Fruit fly (Drosophila melanogaster) whole organism, embryonic: ENCODE measurements around the gene yellow-e.

ENCODE experiments used
- BtbVII ChIP-seq: fragments of 200-800 bp; sonication (Bioruptor generic); optimal IDR thresholded peaks from 3 replicates; lab custom pipeline; 2017; ENCODE audit warnings: missing biosample characterization, mild to moderate bottlenecking, missing genetic modification characterization
- CG10274 ChIP-seq: fragments of 200-800 bp; sonication (Bioruptor generic); optimal IDR thresholded peaks from 3 replicates; lab custom pipeline; 2017; ENCODE audit warnings: missing biosample characterization, mild to moderate bottlenecking, missing genetic modification characterization
- CG10321 ChIP-seq: fragments of 200-800 bp; sonication (Bioruptor generic); IDR thresholded peaks from 2 replicates; pipeline ENCODE4 v1.3.6; 2022; ENCODE audit warnings: missing biosample characterization, missing genetic modification characterization
- CG10431 ChIP-seq: fragments of 200-800 bp; sonication (Bioruptor generic); optimal IDR thresholded peaks from 3 replicates; lab custom pipeline; 2018; ENCODE audit warnings: missing biosample characterization, mild to moderate bottlenecking, missing genetic modification characterization
- CG10462 ChIP-seq: fragments of 200-800 bp; sonication (Bioruptor generic); optimal IDR thresholded peaks from 2 replicates; lab custom pipeline; 2016; ENCODE audit warnings: missing biosample characterization, missing genetic modification characterization
- CG12071 ChIP-seq: fragments of 200-800 bp; sonication (Bioruptor generic); optimal IDR thresholded peaks from 3 replicates; lab custom pipeline; 2018; ENCODE audit warnings: missing biosample characterization, mild to moderate bottlenecking, missing genetic modification characterization
- CG13775 ChIP-seq: fragments of 200-800 bp; sonication (Bioruptor generic); optimal IDR thresholded peaks from 3 replicates; lab custom pipeline; 2017; ENCODE audit warnings: missing biosample characterization, mild to moderate bottlenecking, missing genetic modification characterization
- CG14014 ChIP-seq: fragments of 200-800 bp; sonication (Bioruptor generic); IDR thresholded peaks from 2 replicates; pipeline ENCODE4 v1.3.6; 2022; ENCODE audit warnings: missing biosample characterization, missing genetic modification characterization
- CG16779 ChIP-seq: fragments of 200-800 bp; sonication (Bioruptor generic); IDR thresholded peaks from 2 replicates; pipeline ENCODE4 v1.3.6; 2022; ENCODE audit warnings: missing biosample characterization, missing genetic modification characterization
- CG16863 ChIP-seq: fragments of 200-800 bp; sonication (Bioruptor generic); optimal IDR thresholded peaks from 3 replicates; lab custom pipeline; 2016; ENCODE audit warnings: missing biosample characterization, missing genetic modification characterization
- CG3065 ChIP-seq: fragments of 200-800 bp; sonication (Bioruptor generic); optimal IDR thresholded peaks from 2 replicates; lab custom pipeline; 2016; ENCODE audit warnings: missing biosample characterization, missing genetic modification characterization
- CG32532 ChIP-seq: fragments of 200-800 bp; sonication (Bioruptor generic); IDR thresholded peaks from 2 replicates; pipeline ENCODE4 v1.3.6; 2022; ENCODE audit warnings: missing biosample characterization, missing genetic modification characterization
- CG3847 ChIP-seq: fragments of 200-800 bp; sonication (Bioruptor generic); IDR thresholded peaks from 2 replicates; pipeline ENCODE4 v1.3.6; 2022; ENCODE audit warnings: missing biosample characterization, missing genetic modification characterization
- CG4424 ChIP-seq: fragments of 200-800 bp; sonication (Bioruptor generic); optimal IDR thresholded peaks from 3 replicates; lab custom pipeline; 2016; ENCODE audit warnings: missing biosample characterization, missing genetic modification characterization
- CG6813 ChIP-seq: fragments of 200-800 bp; sonication (Bioruptor generic); optimal IDR thresholded peaks from 2 replicates; lab custom pipeline; 2017; ENCODE audit warnings: missing biosample characterization, missing genetic modification characterization, mild to moderate bottlenecking, moderate library complexity, missing genetic modification reagents
- CG8290 ChIP-seq, 3 experiments: fragments of 200-800 bp; sonication (Bioruptor generic); optimal IDR thresholded peaks; 2 replicates each; lab custom pipeline; 2016 to 2019; ENCODE audit warnings: missing biosample characterization in 3 of 3, missing genetic modification characterization in 3 of 3, mild to moderate bottlenecking in 2 of 3, moderate library complexity in 1 of 3
- Camta ChIP-seq: fragments of 200-800 bp; sonication (Bioruptor generic); optimal IDR thresholded peaks from 2 replicates; lab custom pipeline; 2016; ENCODE audit warnings: missing biosample characterization, missing genetic modification characterization
- CrebB ChIP-seq: fragments of 200-800 bp; sonication (Bioruptor generic); optimal IDR thresholded peaks from 3 replicates; lab custom pipeline; 2018; ENCODE audit warnings: missing biosample characterization, mild to moderate bottlenecking, missing genetic modification characterization
- Dek ChIP-seq: fragments of 200-800 bp; sonication (Bioruptor generic); optimal IDR thresholded peaks from 3 replicates; lab custom pipeline; 2019; ENCODE audit warnings: missing biosample characterization, mild to moderate bottlenecking, missing genetic modification characterization, moderate library complexity
- E2f1 ChIP-seq: fragments of 200-800 bp; sonication (Bioruptor generic); IDR thresholded peaks from 2 replicates; pipeline ENCODE4 v1.3.6; 2022; ENCODE audit warnings: missing biosample characterization, missing genetic modification characterization
- Fer1 ChIP-seq: fragments of 200-800 bp; sonication (Bioruptor generic); optimal IDR thresholded peaks from 2 replicates; lab custom pipeline; 2017; ENCODE audit warnings: missing biosample characterization, mild to moderate bottlenecking, missing genetic modification characterization
- Fer2 ChIP-seq: fragments of 200-800 bp; sonication (Bioruptor generic); optimal IDR thresholded peaks from 2 replicates; lab custom pipeline; 2018; ENCODE audit warnings: missing biosample characterization, mild to moderate bottlenecking, missing genetic modification characterization, moderate library complexity
- HLH4C ChIP-seq: fragments of 200-800 bp; sonication (Bioruptor generic); IDR thresholded peaks from 3 replicates; pipeline ENCODE4 v1.3.6; 2022; ENCODE audit warnings: missing biosample characterization, missing genetic modification characterization; ENCODE audit not compliant: partially characterized antibody
- Hey ChIP-seq: fragments of 200-800 bp; sonication (Bioruptor generic); optimal IDR thresholded peaks from 3 replicates; lab custom pipeline; 2018; ENCODE audit warnings: missing biosample characterization, mild to moderate bottlenecking, missing genetic modification characterization
- Hmr ChIP-seq: fragments of 200-800 bp; sonication (Bioruptor generic); optimal IDR thresholded peaks from 3 replicates; lab custom pipeline; 2017; ENCODE audit warnings: mild to moderate bottlenecking, missing biosample characterization, missing genetic modification reagents, missing genetic modification characterization
- Hr51 ChIP-seq, 2 experiments: fragments of 200-800 bp; sonication (Bioruptor generic); optimal IDR thresholded peaks; 2 replicates in 1 of 2; 3 replicates in 1 of 2; lab custom pipeline; 2016 to 2018; ENCODE audit warnings: missing biosample characterization in 2 of 2, missing genetic modification characterization in 2 of 2, mild to moderate bottlenecking in 1 of 2, moderate library complexity in 1 of 2
- Hr78 ChIP-seq, 2 experiments: fragments of 200-800 bp in 1 of 2; fragments of >200 bp in 1 of 2; sonication (Bioruptor generic) in 1 of 2; optimal IDR thresholded peaks; 2 replicates each; lab custom pipeline; 2017 to 2019; ENCODE audit warnings: missing biosample characterization in 2 of 2, missing genetic modification characterization in 2 of 2, mild to moderate bottlenecking in 1 of 2, moderate library complexity in 1 of 2
- NC2α ChIP-seq: fragments of 200-800 bp; sonication (Bioruptor generic); optimal IDR thresholded peaks from 2 replicates; lab custom pipeline; 2016; ENCODE audit warnings: missing biosample characterization, missing genetic modification characterization
- NFAT ChIP-seq: fragments of 200-800 bp; sonication (Bioruptor generic); IDR thresholded peaks from 2 replicates; pipeline ENCODE4 v1.3.6; 2022; ENCODE audit warnings: missing biosample characterization, missing genetic modification characterization
- Poxn ChIP-seq: fragments of 200-800 bp; sonication (Bioruptor generic); IDR thresholded peaks from 2 replicates; pipeline ENCODE4 v1.3.6; 2022; ENCODE audit warnings: missing biosample characterization, missing genetic modification characterization
- Stat92E ChIP-seq, 3 experiments: fragments of >200 bp in 2 of 3; fragments of 200-800 bp in 1 of 3; sonication (Bioruptor generic) in 1 of 3; optimal IDR thresholded peaks; 2 replicates each; lab custom pipeline; 2017 to 2019; ENCODE audit warnings: missing biosample characterization in 3 of 3, missing genetic modification characterization in 3 of 3, mild to moderate bottlenecking in 1 of 3, moderate library complexity in 1 of 3
- Trl ChIP-seq, 3 experiments: fragments of >200 bp in 2 of 3; fragments of 200-800 bp in 1 of 3; sonication (Bioruptor generic) in 1 of 3; optimal IDR thresholded peaks; 2 replicates in 1 of 3; 3 replicates in 2 of 3; lab custom pipeline; 2016 to 2017; ENCODE audit warnings: missing biosample characterization in 1 of 3, missing genetic modification characterization in 1 of 3
- cas ChIP-seq: fragments of 200-800 bp; sonication (Bioruptor generic); IDR thresholded peaks from 2 replicates; pipeline ENCODE4 v1.3.6; 2022; ENCODE audit warnings: missing biosample characterization, missing genetic modification characterization
- cg ChIP-seq: fragments of 200-800 bp; sonication (Bioruptor generic); optimal IDR thresholded peaks from 3 replicates; lab custom pipeline; 2019; ENCODE audit warnings: missing biosample characterization, mild to moderate bottlenecking, missing genetic modification characterization, moderate library complexity
- crol ChIP-seq: fragments of 200-800 bp; sonication (Bioruptor generic); IDR thresholded peaks from 2 replicates; pipeline ENCODE4 v1.3.6; 2022; ENCODE audit warnings: missing biosample characterization, missing genetic modification characterization
- da ChIP-seq: fragments of 200-800 bp; sonication (Bioruptor generic); optimal IDR thresholded peaks from 2 replicates; lab custom pipeline; 2016; ENCODE audit warnings: missing biosample characterization, missing genetic modification characterization
- fd64A ChIP-seq: fragments of 200-800 bp; sonication (Bioruptor generic); optimal IDR thresholded peaks from 3 replicates; lab custom pipeline; 2018; ENCODE audit warnings: missing biosample characterization, mild to moderate bottlenecking, missing genetic modification characterization
- fru ChIP-seq: fragments of >200 bp; optimal IDR thresholded peaks from 2 replicates; lab custom pipeline; 2017
- grau ChIP-seq: fragments of 200-800 bp; optimal IDR thresholded peaks from 3 replicates; lab custom pipeline; 2019; ENCODE audit warnings: missing biosample characterization, mild to moderate bottlenecking, missing genetic modification characterization, moderate library complexity
- hb ChIP-seq: fragments of 200-800 bp; sonication (Bioruptor generic); IDR thresholded peaks from 3 replicates; pipeline ENCODE4 v1.3.6; 2022; ENCODE audit warnings: missing biosample characterization, missing genetic modification characterization; ENCODE audit not compliant: partially characterized antibody
- mam ChIP-seq: fragments of 200-800 bp; sonication (Bioruptor generic); optimal IDR thresholded peaks from 3 replicates; lab custom pipeline; 2016; ENCODE audit warnings: missing biosample characterization, missing genetic modification characterization
- pita ChIP-seq: fragments of 200-800 bp; sonication (Bioruptor generic); optimal IDR thresholded peaks from 2 replicates; lab custom pipeline; 2017; ENCODE audit warnings: missing biosample characterization, mild to moderate bottlenecking, missing genetic modification characterization
- schlank ChIP-seq: fragments of 200-800 bp; sonication (Bioruptor generic); optimal IDR thresholded peaks from 2 replicates; lab custom pipeline; 2018; ENCODE audit warnings: missing biosample characterization, mild to moderate bottlenecking, missing genetic modification characterization
- sens ChIP-seq: fragments of 200-800 bp; sonication (Bioruptor generic); peaks from one replicate; lab custom pipeline; 2016; ENCODE audit warnings: missing biosample characterization, missing genetic modification characterization
- sens-2 ChIP-seq: fragments of 200-800 bp; sonication (Bioruptor generic); IDR thresholded peaks from 2 replicates; pipeline ENCODE4 v1.3.6; 2022; ENCODE audit warnings: missing biosample characterization, missing genetic modification characterization
- so ChIP-seq: fragments of 200-800 bp; sonication (Bioruptor generic); IDR thresholded peaks from 3 replicates; pipeline ENCODE4 v1.3.6; 2022; ENCODE audit warnings: missing biosample characterization, missing genetic modification characterization
- unpg ChIP-seq: fragments of 200-800 bp; sonication (Bioruptor generic); optimal IDR thresholded peaks from 3 replicates; lab custom pipeline; 2018; ENCODE audit warnings: missing biosample characterization, mild to moderate bottlenecking, missing genetic modification characterization, moderate library complexity
- vnd ChIP-seq: fragments of 200-800 bp; sonication (Bioruptor generic); IDR thresholded peaks from 3 replicates; pipeline ENCODE4 v1.3.6; 2022; ENCODE audit warnings: missing biosample characterization, missing genetic modification characterization; ENCODE audit not compliant: partially characterized antibody
- vvl ChIP-seq: fragments of 200-800 bp; sonication (Bioruptor generic); IDR thresholded peaks from 2 replicates; pipeline ENCODE4 v1.3.6; 2022; ENCODE audit warnings: missing biosample characterization, missing genetic modification characterization
- z ChIP-seq: fragments of 200-800 bp; sonication (Bioruptor generic); IDR thresholded peaks from 3 replicates; pipeline ENCODE4 v1.3.6; 2022; ENCODE audit warnings: missing biosample characterization, missing genetic modification characterization

Gene yellow-e

DNA sequence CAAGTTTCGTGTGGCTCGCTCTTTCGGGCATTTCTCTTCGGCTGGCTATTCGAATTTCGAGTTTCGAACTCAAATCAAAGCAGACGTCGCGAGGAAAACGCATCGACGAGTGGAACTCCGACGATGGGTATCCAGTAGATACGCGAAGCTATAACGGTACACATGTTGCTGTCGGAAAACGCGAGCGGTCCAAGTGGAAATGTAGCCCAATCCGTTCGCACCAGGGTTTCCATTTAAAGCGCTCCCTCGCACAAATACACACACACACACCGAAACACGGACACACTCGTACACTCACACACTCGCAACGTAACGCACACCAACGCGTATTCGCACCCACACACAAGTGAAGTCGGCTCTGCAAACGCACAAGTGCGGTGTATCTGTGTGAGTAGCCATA is 35.3 kb upstream of the yellow-e start, which contains the start of gene side-IV (continued):
- TF ChIP-seq Trl (optimal IDR thresholded peaks at IDR 0.05; lab: Kevin White, UChicago) = peak; percentile 49 to 50
- no peak for TF ChIP-seq Trl (GFP tag; optimal IDR thresholded peaks at IDR 0.05; lab: Kevin White, UChicago)
- TF ChIP-seq Stat92E (GFP tag; optimal IDR thresholded peaks at IDR 0.05; lab: Kevin White, UChicago) = no peak
- 0 out of 2 replicates have a peak, but pooled peaks have one; percentile 33 for TF ChIP-seq CG32532
- TF ChIP-seq CG12071 = peak; percentile 17
- TF ChIP-seq CG14014 (GFP tag; lab: Robert Waterston, UW) = no peak
- peak; percentile 56; the same call in 2 of the 3 replicates for TF ChIP-seq z (GFP tag; lab: Robert Waterston, UW)
- no peak for TF ChIP-seq Dek (tag; lab: Kevin White, UChicago)
- TF ChIP-seq NC2α = no peak
- TF ChIP-seq fru (lab: Kevin White, UChicago) = no peak
- peak; percentile 27; the same call in 1 of the 2 replicates for TF ChIP-seq NFAT (GFP tag; lab: Robert Waterston, UW)
- no peak for TF ChIP-seq CG13775 (GFP tag; lab: Kevin White, UChicago)
- TF ChIP-seq Fer2 = no peak
- 0 out of 2 replicates have a peak, but pooled peaks have one; percentile 12 for TF ChIP-seq sens-2
- TF ChIP-seq hb (GFP tag; lab: Robert Waterston, UW) = no peak
- no peak for TF ChIP-seq CG10321
- TF ChIP-seq Hr51 (GFP tag; optimal IDR thresholded peaks at IDR 0.05; lab: Kevin White, UChicago) = no peak
- TF ChIP-seq grau = no peak
- TF ChIP-seq BtbVII (GFP tag; lab: Kevin White, UChicago) = no peak
- no peak for TF ChIP-seq sens
- TF ChIP-seq da (GFP tag; lab: Kevin White, UChicago) = no peak
- no peak for TF ChIP-seq vnd
- TF ChIP-seq CG10462 (GFP tag; lab: Kevin White, UChicago) = no peak
- TF ChIP-seq CG4424 (GFP tag; lab: Kevin White, UChicago) = no peak
- TF ChIP-seq CG3847 (GFP tag; lab: Robert Waterston, UW) = 0 out of 2 replicates have a peak, but pooled peaks have one; percentile 16
- TF ChIP-seq HLH4C (GFP tag; lab: Robert Waterston, UW) = peak; percentile 43; the same call in 1 of the 3 replicates
- no peak for TF ChIP-seq CG6813
- TF ChIP-seq crol (GFP tag; lab: Robert Waterston, UW) = peak; percentile 23; the same call in 1 of the 2 replicates
- TF ChIP-seq Hr78 (GFP tag; optimal IDR thresholded peaks at IDR 0.05; lab: Kevin White, UChicago) = no peak
- peak; percentile 27 for TF ChIP-seq Hmr (GFP tag; lab: Kevin White, UChicago)
- peak; percentile 60; the same call in 1 of the 3 replicates for TF ChIP-seq so (GFP tag; lab: Robert Waterston, UW)
- no peak for TF ChIP-seq Camta (GFP tag; lab: Kevin White, UChicago)
- TF ChIP-seq fd64A (GFP tag; lab: Kevin White, UChicago) = no peak
- TF ChIP-seq cg = peak; percentile 80
- 0 out of 2 replicates have a peak, but pooled peaks have one; percentile 14 for TF ChIP-seq CG16779 (GFP tag; lab: Robert Waterston, UW)
- no peak for TF ChIP-seq CG3065 (GFP tag; lab: Kevin White, UChicago)
- TF ChIP-seq CG8290 (GFP tag; optimal IDR thresholded peaks at IDR 0.05; lab: Kevin White, UChicago) = no peak
- TF ChIP-seq CG8290 (tag; optimal IDR thresholded peaks at IDR 0.05; lab: Kevin White, UChicago) = peak in 1 of 2 experiments; percentile 41
- no peak for TF ChIP-seq cas (GFP tag; lab: Robert Waterston, UW)
- no peak for TF ChIP-seq CG10274 (GFP tag; lab: Kevin White, UChicago)
- no peak for TF ChIP-seq unpg
- TF ChIP-seq pita = no peak
- peak; percentile 26; the same call in 1 of the 2 replicates for TF ChIP-seq E2f1 (GFP tag; lab: Robert Waterston, UW)
- TF ChIP-seq Hey (tag; lab: Kevin White, UChicago) = no peak
- peak; percentile 56 for TF ChIP-seq vvl (GFP tag; lab: Robert Waterston, UW)
- TF ChIP-seq Poxn (GFP tag; lab: Robert Waterston, UW) = no peak
- no peak for TF ChIP-seq CG16863
- peak; percentile 14 for TF ChIP-seq CG10431 (GFP tag; lab: Kevin White, UChicago)
- no peak for TF ChIP-seq CrebB (tag; lab: Kevin White, UChicago)
- no peak for TF ChIP-seq Fer1 (GFP tag; lab: Kevin White, UChicago)
- no peak for TF ChIP-seq mam (GFP tag; lab: Kevin White, UChicago)
- TF ChIP-seq schlank (tag; lab: Kevin White, UChicago) = no peak
